Fruit fly (Drosophila melanogaster) whole organism, embryonic: ENCODE measurements around the gene Pvf1.

Experiments used
- Adf1 ChIP-seq: fragments of 200-800 bp; sonication (Bioruptor generic); IDR thresholded peaks from 2 replicates; pipeline ENCODE4 v1.3.6; 2022; ENCODE audit warnings: missing biosample characterization, missing genetic modification characterization
- CG10267 ChIP-seq: fragments of 200-800 bp; sonication (Bioruptor generic); optimal IDR thresholded peaks from 2 replicates; lab custom pipeline; 2018; ENCODE audit warnings: missing biosample characterization, mild to moderate bottlenecking, missing genetic modification characterization, moderate library complexity
- CG10979 ChIP-seq: fragments of 200-800 bp; sonication (Bioruptor generic); optimal IDR thresholded peaks from 2 replicates; lab custom pipeline; 2018; ENCODE audit warnings: missing biosample characterization, mild to moderate bottlenecking, missing genetic modification characterization, moderate library complexity
- CG11398 ChIP-seq: fragments of 200-800 bp; sonication (Bioruptor generic); optimal IDR thresholded peaks from 2 replicates; lab custom pipeline; 2016; ENCODE audit warnings: missing biosample characterization, missing genetic modification characterization
- CG13123 ChIP-seq: fragments of 200-800 bp; sonication (Bioruptor generic); optimal IDR thresholded peaks from 2 replicates; lab custom pipeline; 2016; ENCODE audit warnings: missing biosample characterization, missing genetic modification characterization
- CG13287 ChIP-seq: fragments of 200-800 bp; sonication (Bioruptor generic); IDR thresholded peaks from 2 replicates; pipeline ENCODE4 v1.3.6; 2022; ENCODE audit warnings: missing biosample characterization, missing genetic modification characterization; ENCODE audit not compliant: partially characterized antibody
- CG13296 ChIP-seq: fragments of 200-800 bp; sonication (Bioruptor generic); optimal IDR thresholded peaks from 3 replicates; lab custom pipeline; 2018; ENCODE audit warnings: missing biosample characterization, mild to moderate bottlenecking, missing genetic modification characterization
- CG13894 ChIP-seq: fragments of 200-800 bp; sonication (Bioruptor generic); optimal IDR thresholded peaks from 3 replicates; lab custom pipeline; 2018; ENCODE audit warnings: missing biosample characterization, mild to moderate bottlenecking, missing genetic modification characterization, moderate library complexity
- CG14014 ChIP-seq: fragments of 200-800 bp; sonication (Bioruptor generic); IDR thresholded peaks from 2 replicates; pipeline ENCODE4 v1.3.6; 2022; ENCODE audit warnings: missing biosample characterization, missing genetic modification characterization
- CG14860 ChIP-seq: fragments of 200-800 bp; sonication (Bioruptor generic); IDR thresholded peaks from 3 replicates; pipeline ENCODE4 v1.3.6; 2022; ENCODE audit warnings: missing biosample characterization, missing genetic modification characterization; ENCODE audit not compliant: partially characterized antibody
- CG14965 ChIP-seq: fragments of 200-800 bp; sonication (Bioruptor generic); optimal IDR thresholded peaks from 2 replicates; lab custom pipeline; 2016; ENCODE audit warnings: missing biosample characterization, missing genetic modification characterization, borderline replicate concordance
- CG1603 ChIP-seq: fragments of 200-800 bp; sonication (Bioruptor generic); optimal IDR thresholded peaks from 2 replicates; lab custom pipeline; 2019; ENCODE audit warnings: missing biosample characterization, mild to moderate bottlenecking, missing genetic modification characterization, moderate library complexity
- CG17328 ChIP-seq: fragments of 200-800 bp; sonication (Bioruptor generic); IDR thresholded peaks from 2 replicates; pipeline ENCODE4 v1.3.6; 2022; ENCODE audit warnings: missing biosample characterization, missing genetic modification characterization
- CG18262 ChIP-seq: fragments of 200-800 bp; optimal IDR thresholded peaks from 3 replicates; lab custom pipeline; 2019; ENCODE audit warnings: missing biosample characterization, mild to moderate bottlenecking, missing genetic modification characterization, moderate library complexity
- CG3838 ChIP-seq: fragments of 200-800 bp; sonication (Bioruptor generic); optimal IDR thresholded peaks from 3 replicates; lab custom pipeline; 2016; ENCODE audit warnings: missing biosample characterization, missing genetic modification characterization
- CG4424 ChIP-seq: fragments of 200-800 bp; sonication (Bioruptor generic); optimal IDR thresholded peaks from 3 replicates; lab custom pipeline; 2016; ENCODE audit warnings: missing biosample characterization, missing genetic modification characterization
- CG4617 ChIP-seq: fragments of 200-800 bp; sonication (Bioruptor generic); optimal IDR thresholded peaks from 3 replicates; lab custom pipeline; 2016; ENCODE audit warnings: missing biosample characterization, missing genetic modification characterization, borderline replicate concordance
- CG5953 ChIP-seq: fragments of 200-800 bp; sonication (Bioruptor generic); IDR thresholded peaks from 2 replicates; pipeline ENCODE4 v1.3.6; 2022; ENCODE audit warnings: missing biosample characterization, missing genetic modification characterization
- CG7372 ChIP-seq: fragments of 200-800 bp; sonication (Bioruptor generic); IDR thresholded peaks from 2 replicates; pipeline ENCODE4 v1.3.6; 2022; ENCODE audit warnings: missing biosample characterization, missing genetic modification characterization
- CG8478 ChIP-seq: fragments of >200 bp; optimal IDR thresholded peaks from 2 replicates; lab custom pipeline; 2018
- CG9727 ChIP-seq: fragments of 200-800 bp; sonication (Bioruptor generic); optimal IDR thresholded peaks from 3 replicates; lab custom pipeline; 2017; ENCODE audit warnings: missing biosample characterization, mild to moderate bottlenecking, missing genetic modification characterization
- CG9797 ChIP-seq: fragments of 200-800 bp; sonication (Bioruptor generic); optimal IDR thresholded peaks from 3 replicates; lab custom pipeline; 2018; ENCODE audit warnings: missing biosample characterization, mild to moderate bottlenecking, missing genetic modification characterization
- Dek ChIP-seq: fragments of 200-800 bp; sonication (Bioruptor generic); optimal IDR thresholded peaks from 3 replicates; lab custom pipeline; 2019; ENCODE audit warnings: missing biosample characterization, mild to moderate bottlenecking, missing genetic modification characterization, moderate library complexity
- H2.0 ChIP-seq: fragments of 200-800 bp; sonication (Bioruptor generic); IDR thresholded peaks from 2 replicates; pipeline ENCODE4 v1.3.6; 2022; ENCODE audit warnings: missing biosample characterization, missing genetic modification characterization
- Hr39 ChIP-seq: fragments of >200 bp; optimal IDR thresholded peaks from 2 replicates; lab custom pipeline; 2017
- NFAT ChIP-seq: fragments of 200-800 bp; sonication (Bioruptor generic); IDR thresholded peaks from 2 replicates; pipeline ENCODE4 v1.3.6; 2022; ENCODE audit warnings: missing biosample characterization, missing genetic modification characterization
- Spps ChIP-seq: fragments of 200-800 bp; sonication (Bioruptor generic); optimal IDR thresholded peaks from 2 replicates; lab custom pipeline; 2018; ENCODE audit warnings: missing biosample characterization, mild to moderate bottlenecking, missing genetic modification characterization
- abd-A ChIP-seq: fragments of 200-800 bp; sonication (Bioruptor generic); optimal IDR thresholded peaks from 3 replicates; lab custom pipeline; 2019; ENCODE audit warnings: missing biosample characterization, mild to moderate bottlenecking, missing genetic modification characterization, moderate library complexity
- bbx ChIP-seq: fragments of 200-800 bp; sonication (Bioruptor generic); IDR thresholded peaks from 2 replicates; pipeline ENCODE4 v1.3.6; 2022; ENCODE audit warnings: missing biosample characterization, missing genetic modification characterization; ENCODE audit not compliant: partially characterized antibody
- bowl ChIP-seq: fragments of 200-800 bp; sonication (Bioruptor generic); IDR thresholded peaks from 2 replicates; pipeline ENCODE4 v1.3.6; 2022; ENCODE audit warnings: missing biosample characterization, missing genetic modification characterization
- crol ChIP-seq: fragments of 200-800 bp; sonication (Bioruptor generic); IDR thresholded peaks from 2 replicates; pipeline ENCODE4 v1.3.6; 2022; ENCODE audit warnings: missing biosample characterization, missing genetic modification characterization
- en ChIP-seq: fragments of 200-800 bp; sonication (Bioruptor generic); optimal IDR thresholded peaks from 2 replicates; lab custom pipeline; 2016; ENCODE audit warnings: missing biosample characterization, missing genetic modification characterization
- gro ChIP-seq: fragments of 200-800 bp; sonication (Bioruptor generic); optimal IDR thresholded peaks from 2 replicates; lab custom pipeline; 2016; ENCODE audit warnings: missing biosample characterization, missing genetic modification characterization
- her ChIP-seq: fragments of 200-800 bp; sonication (Bioruptor generic); optimal IDR thresholded peaks from 2 replicates; lab custom pipeline; 2016; ENCODE audit warnings: missing biosample characterization, missing genetic modification characterization
- ind ChIP-seq: fragments of 200-800 bp; sonication (Bioruptor generic); optimal IDR thresholded peaks from 3 replicates; lab custom pipeline; 2016; ENCODE audit warnings: missing biosample characterization, missing genetic modification characterization
- klu ChIP-seq: fragments of 200-800 bp; sonication (Bioruptor generic); IDR thresholded peaks from 2 replicates; pipeline ENCODE4 v1.3.6; 2022; ENCODE audit warnings: missing biosample characterization, missing genetic modification characterization
- maf-S ChIP-seq: fragments of 200-800 bp; sonication (Bioruptor generic); optimal IDR thresholded peaks from 2 replicates; lab custom pipeline; 2016; ENCODE audit warnings: missing biosample characterization, missing genetic modification characterization
- mam ChIP-seq: fragments of 200-800 bp; sonication (Bioruptor generic); optimal IDR thresholded peaks from 3 replicates; lab custom pipeline; 2016; ENCODE audit warnings: missing biosample characterization, missing genetic modification characterization
- mirr ChIP-seq: fragments of 200-800 bp; sonication (Bioruptor generic); optimal IDR thresholded peaks from 3 replicates; lab custom pipeline; 2018; ENCODE audit warnings: missing biosample characterization, mild to moderate bottlenecking, missing genetic modification characterization
- nau ChIP-seq: fragments of 200-800 bp; sonication (Bioruptor generic); optimal IDR thresholded peaks from 3 replicates; lab custom pipeline; 2017; ENCODE audit warnings: missing biosample characterization, mild to moderate bottlenecking, missing genetic modification characterization, missing genetic modification reagents
- org-1 ChIP-seq: fragments of 200-800 bp; sonication (Bioruptor generic); optimal IDR thresholded peaks from 2 replicates; lab custom pipeline; 2017; ENCODE audit warnings: missing biosample characterization, missing genetic modification characterization
- pan ChIP-seq, 4 experiments: fragments of >200 bp in 3 of 4; fragments of 200-800 bp in 1 of 4; sonication (Bioruptor generic) in 1 of 4; optimal IDR thresholded peaks in 3 of 4; IDR thresholded peaks in 1 of 4; 2 replicates each; pipeline versions ENCODE4 v1.3.6 to Lab custom; 2017 to 2022; ENCODE audit warnings: missing biosample characterization in 2 of 4, missing genetic modification characterization in 2 of 4, mixed read lengths in 1 of 4
- pros ChIP-seq: fragments of 200-800 bp; sonication (Bioruptor generic); optimal IDR thresholded peaks from 3 replicates; lab custom pipeline; 2019; ENCODE audit warnings: missing biosample characterization, mild to moderate bottlenecking, missing genetic modification characterization, moderate library complexity
- repo ChIP-seq: fragments of 200-800 bp; sonication (Bioruptor generic); optimal IDR thresholded peaks from 2 replicates; lab custom pipeline; 2016; ENCODE audit warnings: missing biosample characterization, missing genetic modification characterization
- trem ChIP-seq: fragments of 200-800 bp; optimal IDR thresholded peaks from 3 replicates; lab custom pipeline; 2019; ENCODE audit warnings: missing biosample characterization, mild to moderate bottlenecking, missing genetic modification characterization, moderate library complexity
- usp ChIP-seq: fragments of >200 bp; optimal IDR thresholded peaks from 2 replicates; lab custom pipeline; 2017; ENCODE audit warnings: missing biosample characterization, missing genetic modification characterization
- vnd ChIP-seq: fragments of 200-800 bp; sonication (Bioruptor generic); IDR thresholded peaks from 3 replicates; pipeline ENCODE4 v1.3.6; 2022; ENCODE audit warnings: missing biosample characterization, missing genetic modification characterization; ENCODE audit not compliant: partially characterized antibody
- zen2 ChIP-seq: fragments of 200-800 bp; sonication (Bioruptor generic); IDR thresholded peaks from 3 replicates; pipeline ENCODE4 v1.3.6; 2022; ENCODE audit warnings: missing biosample characterization, missing genetic modification characterization; ENCODE audit not compliant: partially characterized antibody
- zfh1 ChIP-seq: fragments of 200-800 bp; sonication (Bioruptor generic); IDR thresholded peaks from 3 replicates; pipeline ENCODE4 v1.3.6; 2022; ENCODE audit warnings: missing biosample characterization, missing genetic modification characterization

Pvf1 gene

dm6 chrX:18843229-18844033, 10.9 kb downstream of the Pvf1 start, which contains the start of gene htk (continued):
- TF ChIP-seq bbx (GFP tag; lab: Robert Waterston, UW) = peak; percentile 96
- peak; percentile 40 for TF ChIP-seq mirr (GFP tag; lab: Kevin White, UChicago)
- TF ChIP-seq gro (GFP tag; lab: Kevin White, UChicago) = peak; percentile 72
- no peak for TF ChIP-seq nau (GFP tag; lab: Kevin White, UChicago)
- peak; percentile 53 for TF ChIP-seq CG4424
- peak; percentile 44 for TF ChIP-seq CG9727 (GFP tag; lab: Kevin White, UChicago)
- no peak for TF ChIP-seq bowl (GFP tag; lab: Robert Waterston, UW)
- peak; percentile 74 for TF ChIP-seq CG10267 (tag; lab: Kevin White, UChicago)
- TF ChIP-seq CG13296 (GFP tag; lab: Kevin White, UChicago) = no peak
- peak; percentile 11 for TF ChIP-seq CG14965 (GFP tag; lab: Kevin White, UChicago)
- peak; percentile 62 for TF ChIP-seq trem
- TF ChIP-seq CG5953 (GFP tag; lab: Robert Waterston, UW) = peak; percentile 43; the same call in 1 of the 2 replicates
- peak; percentile 54 for TF ChIP-seq en
- TF ChIP-seq repo (GFP tag; lab: Kevin White, UChicago) = peak; percentile 36
- TF ChIP-seq CG3838 = no peak
- TF ChIP-seq pros (GFP tag; lab: Kevin White, UChicago) = no peak
- no peak for TF ChIP-seq Hr39
- TF ChIP-seq CG13123 (GFP tag; lab: Kevin White, UChicago) = peak; percentile 28
- TF ChIP-seq CG14014 (GFP tag; lab: Robert Waterston, UW) = peak; percentile 55; the same call in 1 of the 2 replicates
- TF ChIP-seq pan (optimal IDR thresholded peaks at IDR 0.05; lab: Kevin White, UChicago) = no peak
- TF ChIP-seq pan (GFP tag; optimal IDR thresholded peaks at IDR 0.05 in 1 of 2, IDR thresholded peaks at IDR 0.05 in 1 of 2) = no peak
- peak; percentile 77 for TF ChIP-seq vnd
- peak; percentile 25 for TF ChIP-seq org-1 (GFP tag; lab: Kevin White, UChicago)
- peak; percentile 62 for TF ChIP-seq maf-S
- peak; percentile 41; the same call in 1 of the 2 replicates for TF ChIP-seq Adf1 (GFP tag; lab: Robert Waterston, UW)
- peak; percentile 61 for TF ChIP-seq ind
- no peak for TF ChIP-seq Spps (tag; lab: Kevin White, UChicago)
- peak; percentile 43 for TF ChIP-seq CG18262
- peak; percentile 75 for TF ChIP-seq CG14860 (GFP tag; lab: Robert Waterston, UW)
- no peak for TF ChIP-seq crol (GFP tag; lab: Robert Waterston, UW)
- TF ChIP-seq H2.0 (GFP tag; lab: Robert Waterston, UW) = no peak; the same call in 1 of the 2 replicates
- TF ChIP-seq CG10979 (tag; lab: Kevin White, UChicago) = peak; percentile 88
- TF ChIP-seq CG17328 (GFP tag; lab: Robert Waterston, UW) = peak; percentile 64
- peak; percentile 89 for TF ChIP-seq CG13287 (GFP tag; lab: Robert Waterston, UW)
- peak; percentile 93 for TF ChIP-seq CG13894 (tag; lab: Kevin White, UChicago)
- TF ChIP-seq CG11398 = peak; percentile 31
- TF ChIP-seq mam (GFP tag; lab: Kevin White, UChicago) = peak; percentile 77
- peak; percentile 78 for TF ChIP-seq CG4617 (GFP tag; lab: Kevin White, UChicago)
- no peak for TF ChIP-seq usp
- TF ChIP-seq CG7372 (GFP tag; lab: Robert Waterston, UW) = no peak
- TF ChIP-seq CG1603 (tag; lab: Kevin White, UChicago) = peak; percentile 84
- peak; percentile 80 for TF ChIP-seq zen2 (GFP tag; lab: Robert Waterston, UW)
- no peak; the same call in 1 of the 2 replicates for TF ChIP-seq klu
- TF ChIP-seq CG8478 = no peak
- peak; percentile 57 for TF ChIP-seq Dek (tag; lab: Kevin White, UChicago)
- peak; percentile 77 for TF ChIP-seq her (GFP tag; lab: Kevin White, UChicago)
- peak; percentile 83 for TF ChIP-seq zfh1
- TF ChIP-seq CG9797 (GFP tag; lab: Kevin White, UChicago) = peak; percentile 39
- TF ChIP-seq abd-A (tag; lab: Kevin White, UChicago) = no peak
- peak; percentile 86 for TF ChIP-seq NFAT (GFP tag; lab: Robert Waterston, UW)
